Worm (Caenorhabditis elegans): Measurements from ENCODE around the gene C56G2.4.

Gene C56G2.4

DNA sequence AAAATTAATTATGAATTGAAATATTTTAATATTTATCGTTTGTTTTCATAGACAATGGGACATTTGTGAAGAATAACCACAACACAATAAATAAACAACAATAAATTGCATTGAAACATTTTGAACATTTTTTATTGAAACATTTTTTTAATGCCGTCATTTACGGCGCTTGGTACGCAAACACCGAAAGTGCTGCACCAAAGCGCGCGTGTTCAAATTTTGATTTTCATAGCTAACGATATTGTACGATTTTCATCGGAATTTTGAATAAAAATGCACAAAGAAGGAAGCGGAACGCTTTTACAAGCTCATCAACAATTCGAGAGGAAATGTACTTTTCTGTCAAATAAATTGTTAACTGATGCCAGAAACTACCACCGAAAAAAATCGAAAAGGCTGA lies 27.7 kb upstream of the C56G2.4 start:
- TF ChIP-seq unc-62 (GFP tag; optimal IDR thresholded peaks at IDR 0.05) (no peak), aly-2 (tag; optimal IDR thresholded peaks at IDR 0.05) (no peak), ZK546.5 (tag; optimal IDR thresholded peaks at IDR 0.05) (no peak), ceh-28 (tag; optimal IDR thresholded peaks at IDR 0.05) (no peak), egl-5 (tag; optimal IDR thresholded peaks at IDR 0.05) (no peak), ceh-16 (tag; optimal IDR thresholded peaks at IDR 0.05) (no peak), elt-3 (tag; optimal IDR thresholded peaks at IDR 0.05) (no peak), nhr-11 (tag; optimal IDR thresholded peaks at IDR 0.05) (no peak), ztf-4 (tag; optimal IDR thresholded peaks at IDR 0.05) (no peak), nhr-12 (tag; optimal IDR thresholded peaks at IDR 0.05) (no peak), lsy-12 (tag; optimal IDR thresholded peaks at IDR 0.05) (no peak), elt-1 (tag; optimal IDR thresholded peaks at IDR 0.05) (no peak)

DNA sequence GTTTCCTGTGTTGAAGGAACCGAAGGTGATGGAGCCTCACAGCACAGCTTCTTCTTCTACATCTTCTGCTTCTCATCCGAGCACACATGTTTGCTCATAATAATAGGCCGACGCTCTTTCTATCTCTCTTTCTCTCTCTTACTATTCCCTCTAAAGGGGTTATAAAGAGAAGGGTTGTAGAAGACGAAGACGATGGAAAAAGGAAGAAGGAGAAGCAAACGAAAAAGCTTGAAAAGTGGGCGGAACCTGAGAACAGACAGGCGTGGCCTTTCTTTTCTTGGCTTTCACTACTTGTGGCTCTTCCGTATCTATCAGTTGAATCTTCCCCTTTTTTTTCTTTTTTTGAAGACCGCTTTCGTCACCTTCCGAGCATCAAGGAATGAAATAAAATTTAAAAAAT lies 23.7 kb upstream of the C56G2.4 start:
- no peak for TF ChIP-seq nhr-12 (tag; optimal IDR thresholded peaks at IDR 0.05)
- no peak for TF ChIP-seq ama-1 (optimal IDR thresholded peaks at IDR 0.05)
- TF ChIP-seq elt-1 (tag; optimal IDR thresholded peaks at IDR 0.05), result peak; percentile 67
- TF ChIP-seq nfya-1 (tag; optimal IDR thresholded peaks at IDR 0.05; ENCODE audit: insufficient read depth), result peak; percentile 41
- TF ChIP-seq hmg-11 (tag; optimal IDR thresholded peaks at IDR 0.05), result no peak
- TF ChIP-seq fkh-10 (GFP tag; optimal IDR thresholded peaks at IDR 0.05), result peak; percentile 22

DNA sequence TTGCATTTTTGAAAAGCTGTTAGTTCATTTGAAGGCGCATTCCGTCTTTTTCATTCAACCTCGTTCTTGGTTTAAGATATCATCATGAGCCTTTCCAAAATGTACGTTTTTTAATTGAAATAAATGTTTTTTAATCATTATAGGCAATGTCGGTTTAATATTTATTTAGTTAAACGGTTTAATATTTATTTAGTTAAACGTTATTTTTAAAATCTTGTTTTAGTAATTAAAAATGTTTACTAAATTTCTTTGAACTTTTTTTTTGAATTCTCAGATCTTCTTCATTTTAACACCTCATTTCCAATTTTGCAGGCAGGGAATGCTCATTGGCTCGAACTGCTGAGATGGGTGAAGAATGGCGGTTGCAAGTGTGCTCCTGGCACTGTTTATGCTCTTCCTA lies 22.5 kb upstream of the C56G2.4 start, which contains the start of gene gar-2:
Gene gar-2 (plus strand): TSS at position 301 of the 400 bp plus-strand sequence.
- TF ChIP-seq fos-1 (tag; optimal IDR thresholded peaks at IDR 0.05), result no peak
- TF ChIP-seq ceh-28 (tag; optimal IDR thresholded peaks at IDR 0.05), result no peak
- no peak for TF ChIP-seq egl-27 (tag; optimal IDR thresholded peaks at IDR 0.05)
- no peak for TF ChIP-seq pqm-1 (tag; optimal IDR thresholded peaks at IDR 0.05)
- no peak for TF ChIP-seq nhr-23 (tag; optimal IDR thresholded peaks at IDR 0.05)
- TF ChIP-seq R02D3.7 (tag; optimal IDR thresholded peaks at IDR 0.05), result no peak
- TF ChIP-seq ztf-11 (tag; optimal IDR thresholded peaks at IDR 0.05), result no peak
- no peak for TF ChIP-seq nhr-67 (tag; optimal IDR thresholded peaks at IDR 0.05)
- TF ChIP-seq unc-62 (GFP tag; optimal IDR thresholded peaks at IDR 0.05), result no peak
- TF ChIP-seq fkh-10 (GFP tag; optimal IDR thresholded peaks at IDR 0.05), result no peak
- TF ChIP-seq unc-39 (tag; optimal IDR thresholded peaks at IDR 0.05), result no peak
- TF ChIP-seq ztf-4 (tag; optimal IDR thresholded peaks at IDR 0.05), result no peak

DNA sequence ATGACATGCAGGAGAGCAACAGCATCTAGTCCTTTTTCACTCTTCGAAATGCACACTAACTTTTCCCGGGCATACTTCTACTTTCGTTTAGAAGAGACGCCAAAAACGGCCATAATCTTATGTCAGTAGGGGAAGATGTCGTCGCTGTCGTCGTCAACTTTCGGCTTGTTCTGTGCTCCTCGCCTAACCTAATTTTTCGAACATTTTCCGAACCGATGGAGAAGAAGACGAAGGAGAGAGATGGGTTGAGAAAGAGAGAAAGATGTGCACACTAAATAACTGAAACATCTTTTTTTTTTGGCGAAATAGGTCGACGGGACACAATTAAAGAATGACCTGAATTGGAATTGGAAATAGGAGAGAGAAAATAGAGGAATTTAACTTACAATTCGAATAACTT lies 21.2 kb upstream of the C56G2.4 start:
- TF ChIP-seq ceh-28 (tag; optimal IDR thresholded peaks at IDR 0.05), result no peak
- TF ChIP-seq nhr-23 (tag; optimal IDR thresholded peaks at IDR 0.05), result no peak
- no peak for TF ChIP-seq fkh-2 (tag; optimal IDR thresholded peaks at IDR 0.05)
- peak; percentile 43 for TF ChIP-seq fkh-10 (GFP tag; optimal IDR thresholded peaks at IDR 0.05)

DNA sequence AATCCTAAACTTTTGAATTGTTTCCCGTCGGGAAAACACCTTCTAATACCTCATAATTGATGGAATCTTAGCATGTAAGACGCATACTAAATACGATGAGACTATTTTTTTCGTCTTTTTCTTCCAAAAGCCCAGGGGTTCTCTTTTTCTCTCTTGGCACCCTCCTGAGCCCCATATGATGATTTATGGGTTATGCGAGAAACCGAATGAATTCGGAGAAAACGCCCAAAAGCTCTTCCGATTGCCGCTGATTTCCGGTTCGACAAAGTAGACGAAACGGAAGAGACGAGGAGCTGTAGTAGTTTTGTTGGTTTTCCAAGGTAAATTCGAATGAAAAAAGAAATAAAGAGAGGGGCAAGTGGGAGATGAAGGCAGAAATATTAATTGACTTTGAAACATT lies 20.1 kb upstream of the C56G2.4 start:
- TF ChIP-seq nhr-76 (tag; optimal IDR thresholded peaks at IDR 0.05), result no peak
- no peak for TF ChIP-seq nhr-23 (tag; optimal IDR thresholded peaks at IDR 0.05)
- TF ChIP-seq lin-39 (tag; optimal IDR thresholded peaks at IDR 0.05), result peak; percentile 26

DNA sequence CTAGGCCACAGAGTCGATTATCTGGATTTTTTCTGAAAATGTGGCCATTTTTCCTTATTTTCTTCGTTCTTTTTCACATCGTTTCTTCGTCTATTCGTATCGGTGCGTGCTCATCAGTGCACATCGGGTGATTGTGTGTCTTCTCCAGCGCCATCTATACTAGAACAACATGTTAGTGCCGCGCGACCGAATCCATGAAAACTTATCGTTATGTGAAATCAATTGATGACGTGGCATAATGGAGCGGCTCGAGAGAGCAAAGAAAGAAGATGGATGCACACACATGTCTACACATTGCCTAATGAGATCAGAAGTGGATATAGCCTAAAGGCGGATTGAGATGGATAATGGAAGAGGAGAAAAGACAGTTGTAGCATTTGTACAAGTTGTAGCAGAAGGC lies 19.3 kb upstream of the C56G2.4 start:
- TF ChIP-seq R02D3.7 (tag; optimal IDR thresholded peaks at IDR 0.05), result no peak
- TF ChIP-seq nhr-76 (tag; optimal IDR thresholded peaks at IDR 0.05), result no peak
- TF ChIP-seq nhr-43 (tag; optimal IDR thresholded peaks at IDR 0.05; ENCODE audit: poor library complexity, severe bottlenecking), result no peak
- no peak for TF ChIP-seq nhr-67 (tag; optimal IDR thresholded peaks at IDR 0.05)
- no peak for TF ChIP-seq hmg-11 (tag; optimal IDR thresholded peaks at IDR 0.05)
- no peak for TF ChIP-seq ztf-11 (tag; optimal IDR thresholded peaks at IDR 0.05)
- TF ChIP-seq zag-1 (tag; optimal IDR thresholded peaks at IDR 0.05), result no peak
- no peak for TF ChIP-seq unc-62 (GFP tag; optimal IDR thresholded peaks at IDR 0.05)
- TF ChIP-seq unc-39 (tag; optimal IDR thresholded peaks at IDR 0.05), result no peak
- TF ChIP-seq mdl-1 (tag; optimal IDR thresholded peaks at IDR 0.05), result no peak
- no peak for TF ChIP-seq elt-2 (tag; optimal IDR thresholded peaks at IDR 0.05)
- TF ChIP-seq ZK546.5 (tag; optimal IDR thresholded peaks at IDR 0.05), result no peak
- TF ChIP-seq nhr-23 (tag; optimal IDR thresholded peaks at IDR 0.05), result no peak
